Worm (Caenorhabditis elegans): ENCODE results near the gene F08G12.3.
A peak's percentile ranks its signal among the peaks of the same experiment; 100 is the strongest.

ce11 chrX:11299642-11300307 lies at the start of gene F08G12.3, which contains the start of gene snrp-40.1:
- TF ChIP-seq nhr-77 (tag; optimal IDR thresholded peaks at IDR 0.05) (peak; percentile 74), nhr-237 (tag; optimal IDR thresholded peaks at IDR 0.05) (peak; percentile 12), jun-1 (tag; optimal IDR thresholded peaks at IDR 0.05) (peak; percentile 65), tbx-2 (tag; optimal IDR thresholded peaks at IDR 0.05) (peak; percentile 79), ama-1 (optimal IDR thresholded peaks at IDR 0.05) (no peak), ztf-11 (tag; optimal IDR thresholded peaks at IDR 0.05) (peak in 1 of 2 experiments; percentile 60), snpc-4 (tag; optimal IDR thresholded peaks at IDR 0.05) (peak; percentile 63), blmp-1 (tag; optimal IDR thresholded peaks at IDR 0.05) (no peak)
